Worm (Caenorhabditis elegans) whole organism, mixed stage, embryonic: ENCODE results near the gene K01A6.5.

Experiments
- blmp-1 ChIP-seq: fragments of 150-350 bp; optimal IDR thresholded peaks from 2 replicates; lab custom pipeline; 2014; ENCODE audit warnings: missing biosample characterization, missing genetic modification characterization
- ces-1 ChIP-seq: fragments of 150-350 bp; optimal IDR thresholded peaks from 2 replicates; lab custom pipeline; 2014; ENCODE audit warnings: missing biosample characterization, missing genetic modification reagents, missing genetic modification characterization
- elt-3 ChIP-seq: fragments of 150-350 bp; optimal IDR thresholded peaks from 2 replicates; lab custom pipeline; 2014; ENCODE audit warnings: missing biosample characterization, missing genetic modification characterization
- mab-5 ChIP-seq: fragments of 150-350 bp; optimal IDR thresholded peaks from 2 replicates; lab custom pipeline; 2014; ENCODE audit warnings: missing biosample characterization, missing genetic modification characterization
- mep-1 ChIP-seq: fragments of 150-350 bp; optimal IDR thresholded peaks from 2 replicates; lab custom pipeline; 2017; ENCODE audit warnings: missing biosample characterization, missing genetic modification reagents, missing genetic modification characterization, inconsistent platforms
- mls-2 ChIP-seq: sonication (generic microtip); optimal IDR thresholded peaks from 2 replicates; lab custom pipeline; 2016; ENCODE audit warnings: mild to moderate bottlenecking, missing genetic modification characterization, moderate library complexity, missing compliant biosample characterization
- nhr-12 ChIP-seq: fragments of 150-350 bp; optimal IDR thresholded peaks from 2 replicates; lab custom pipeline; 2014; ENCODE audit warnings: missing biosample characterization, missing genetic modification characterization
- nhr-237 ChIP-seq: fragments of 150-350 bp; optimal IDR thresholded peaks from 2 replicates; lab custom pipeline; 2014; ENCODE audit warnings: missing biosample characterization, missing genetic modification characterization
- pha-4 ChIP-seq: fragments of 150-350 bp; optimal IDR thresholded peaks from 2 replicates; lab custom pipeline; 2018; ENCODE audit warnings: missing biosample characterization, missing genetic modification reagents, missing genetic modification characterization
- snpc-4 ChIP-seq: fragments of 150-350 bp; optimal IDR thresholded peaks from 2 replicates; lab custom pipeline; 2014; ENCODE audit warnings: missing biosample characterization, missing genetic modification characterization
- unc-120 ChIP-seq: sonication (generic microtip); optimal IDR thresholded peaks from 2 replicates; lab custom pipeline; 2017; ENCODE audit warnings: missing genetic modification characterization, missing compliant biosample characterization; ENCODE audit not compliant: poor library complexity, severe bottlenecking

DNA sequence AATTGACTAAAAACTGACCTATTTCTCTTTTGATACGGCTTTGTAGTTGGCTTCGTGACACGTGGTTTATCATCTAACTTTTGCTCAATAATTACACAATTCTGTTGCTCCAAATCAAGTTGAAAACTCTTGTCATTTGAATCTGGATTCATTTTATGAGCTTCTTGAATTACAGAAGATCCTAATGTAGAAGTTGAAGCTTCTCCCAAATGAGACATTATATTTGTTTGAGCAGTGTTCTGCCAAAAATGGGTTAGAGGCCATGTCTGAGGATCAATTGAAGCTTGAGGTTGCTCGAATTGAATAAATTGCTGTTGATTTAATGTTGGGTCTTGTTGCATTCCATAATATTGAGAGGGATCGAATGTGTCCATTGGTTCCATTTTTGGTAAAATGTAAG is 45.0 kb upstream of the K01A6.5 start:
- TF ChIP-seq snpc-4, result no peak
- TF ChIP-seq nhr-237 (tag; lab: Kevin White, UChicago), result no peak
- no peak for TF ChIP-seq ces-1 (GFP tag; lab: Kevin White, UChicago)
- TF ChIP-seq pha-4, result no peak
- no peak for TF ChIP-seq elt-3
- TF ChIP-seq nhr-12 (tag; lab: Kevin White, UChicago), result no peak
- no peak for TF ChIP-seq mep-1 (tag; lab: Kevin White, UChicago)
- TF ChIP-seq unc-120, result no peak
- TF ChIP-seq mab-5, result no peak
- peak; percentile 18 for TF ChIP-seq blmp-1 (tag; lab: Kevin White, UChicago)
- no peak for TF ChIP-seq mls-2
